Worm (Caenorhabditis elegans): ENCODE data around the gene R74.8.

R74.8 gene

DNA sequence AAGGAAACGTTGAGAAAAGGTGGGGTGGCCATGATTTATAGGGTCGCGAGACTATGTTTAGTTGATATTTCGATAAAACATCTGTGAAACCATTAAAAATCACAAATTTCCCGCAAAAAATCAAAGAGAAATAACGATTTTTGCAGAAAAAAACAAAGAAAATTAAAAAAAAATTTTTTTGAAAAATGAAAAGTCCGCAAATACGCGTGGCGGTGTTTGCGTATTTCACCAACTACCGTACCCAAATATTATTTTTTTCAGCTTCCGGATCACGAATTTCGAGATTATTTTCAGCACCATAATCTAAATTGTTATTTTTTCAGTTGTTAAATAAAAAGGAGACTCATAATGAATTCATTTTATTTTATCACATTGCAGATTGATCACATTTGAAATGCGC is 24.0 kb downstream of the R74.8 start:
- TF ChIP-seq hlh-13 (GFP tag; optimal IDR thresholded peaks at IDR 0.05) (no peak), ets-4 (tag; optimal IDR thresholded peaks at IDR 0.05) (no peak), fkh-6 (tag; optimal IDR thresholded peaks at IDR 0.05) (no peak), ref-2 (tag; optimal IDR thresholded peaks at IDR 0.05) (no peak), hlh-8 (tag; optimal IDR thresholded peaks at IDR 0.05) (no peak), odd-2 (tag; optimal IDR thresholded peaks at IDR 0.05) (no peak), che-1 (tag; optimal IDR thresholded peaks at IDR 0.05) (no peak), pat-9 (tag; optimal IDR thresholded peaks at IDR 0.05) (no peak), K09A11.1 (tag; optimal IDR thresholded peaks at IDR 0.05; ENCODE audit: insufficient read depth) (no peak)

DNA sequence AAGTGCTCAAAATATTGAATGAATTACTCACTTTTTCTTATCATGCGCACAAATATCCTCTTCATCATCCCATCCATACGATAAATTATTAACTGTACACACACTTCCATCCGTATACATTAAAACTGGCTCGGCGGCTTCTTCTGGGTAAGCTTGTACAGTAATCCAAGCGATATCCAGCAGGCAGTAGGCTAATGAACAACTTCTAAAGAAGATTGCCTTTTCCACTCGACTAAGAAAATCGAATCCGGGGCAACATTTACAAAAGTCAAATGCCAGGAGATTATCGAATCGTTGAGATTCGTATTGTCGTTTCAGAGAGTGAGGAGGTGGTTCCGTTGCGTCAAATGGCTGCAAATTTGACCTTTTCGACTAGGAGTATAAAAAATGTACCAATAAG is 25.3 kb downstream of the R74.8 start:
- no peak for TF ChIP-seq nhr-232 (tag; optimal IDR thresholded peaks at IDR 0.05)
- no peak for TF ChIP-seq lin-11 (tag; optimal IDR thresholded peaks at IDR 0.05)
- TF ChIP-seq C08G9.2 (tag; optimal IDR thresholded peaks at IDR 0.05) = no peak
- TF ChIP-seq T23F11.4 (GFP tag; optimal IDR thresholded peaks at IDR 0.05) = no peak
- no peak for TF ChIP-seq tbx-7 (tag; optimal IDR thresholded peaks at IDR 0.05)
- no peak for TF ChIP-seq odd-2 (tag; optimal IDR thresholded peaks at IDR 0.05)
- TF ChIP-seq ceh-2 (tag; optimal IDR thresholded peaks at IDR 0.05) = no peak

ce11 chrIII:4232811-4233269 is 26.8 kb downstream of the R74.8 start, which contains the start of gene nhr-20:
TSS of gene nhr-20 (minus strand) at chrIII:4233219.
- TF ChIP-seq C38D4.7 (GFP tag; optimal IDR thresholded peaks at IDR 0.05) = no peak
- TF ChIP-seq nfya-1 (tag; optimal IDR thresholded peaks at IDR 0.05) = no peak

- TF ChIP-seq ceh-48 (tag; optimal IDR thresholded peaks at IDR 0.05) = no peak
- TF ChIP-seq pax-1 (tag; optimal IDR thresholded peaks at IDR 0.05) = no peak
- no peak for TF ChIP-seq ceh-45 (GFP tag; IDR thresholded peaks at IDR 0.05)
- no peak for TF ChIP-seq unc-86 (tag; optimal IDR thresholded peaks at IDR 0.05)
- no peak for TF ChIP-seq che-1 (tag; optimal IDR thresholded peaks at IDR 0.05)
- TF ChIP-seq pha-4 (tag; optimal IDR thresholded peaks at IDR 0.05) = no peak
- TF ChIP-seq nfya-1 (tag; optimal IDR thresholded peaks at IDR 0.05) = peak; percentile 88
- TF ChIP-seq C08G9.2 (tag; optimal IDR thresholded peaks at IDR 0.05) = no peak
Observed at ce11 chrIII:4234642-4235295, 28.7 kb downstream of the R74.8 start.

- peak; percentile 24 for TF ChIP-seq tbx-2 (tag; optimal IDR thresholded peaks at IDR 0.05)
- TF ChIP-seq sox-2 (GFP tag; IDR thresholded peaks at IDR 0.05) = no peak
Observed at ce11 chrIII:4236178-4236577, 30.1 kb downstream of the R74.8 start.

ce11 chrIII:4237660-4238059 is 31.6 kb downstream of the R74.8 start:
- no peak for TF ChIP-seq ceh-9 (tag; optimal IDR thresholded peaks at IDR 0.05)
- TF ChIP-seq hlh-15 (tag; optimal IDR thresholded peaks at IDR 0.05) = no peak
- TF ChIP-seq fkh-6 (tag; optimal IDR thresholded peaks at IDR 0.05) = no peak
- TF ChIP-seq lin-11 (tag; optimal IDR thresholded peaks at IDR 0.05) = no peak
- no peak for TF ChIP-seq ztf-16 (tag; optimal IDR thresholded peaks at IDR 0.05)
- peak; percentile 1 for TF ChIP-seq fax-1 (tag; optimal IDR thresholded peaks at IDR 0.05)
- peak; percentile 93 for TF ChIP-seq ceh-18 (tag; optimal IDR thresholded peaks at IDR 0.05)
- TF ChIP-seq unc-3 (GFP tag; conservative IDR thresholded peaks at IDR 0.05) = no peak
- no peak for TF ChIP-seq unc-3 (tag; optimal IDR thresholded peaks at IDR 0.05)
- no peak for TF ChIP-seq ceh-2 (tag; optimal IDR thresholded peaks at IDR 0.05)
- no peak for TF ChIP-seq dmd-4 (tag; optimal IDR thresholded peaks at IDR 0.05; ENCODE audit: borderline replicate concordance)
- TF ChIP-seq lim-6 (tag; optimal IDR thresholded peaks at IDR 0.05) = peak; percentile 27
- TF ChIP-seq ceh-31 (tag; optimal IDR thresholded peaks at IDR 0.05) = peak; percentile 80
- peak; percentile 85 for TF ChIP-seq unc-55 (GFP tag; optimal IDR thresholded peaks at IDR 0.05)
- TF ChIP-seq mec-3 (tag; optimal IDR thresholded peaks at IDR 0.05; ENCODE audit: borderline replicate concordance) = no peak
- no peak for TF ChIP-seq elt-2 (tag; optimal IDR thresholded peaks at IDR 0.05)
- peak; percentile 59 for TF ChIP-seq C08G9.2 (tag; optimal IDR thresholded peaks at IDR 0.05)
- TF ChIP-seq odd-2 (tag; optimal IDR thresholded peaks at IDR 0.05) = no peak
- no peak for TF ChIP-seq zip-5 (tag; optimal IDR thresholded peaks at IDR 0.05)
- TF ChIP-seq ama-1 (optimal IDR thresholded peaks at IDR 0.05) = no peak
- no peak for TF ChIP-seq hlh-13 (GFP tag; optimal IDR thresholded peaks at IDR 0.05)
- TF ChIP-seq nhr-232 (tag; optimal IDR thresholded peaks at IDR 0.05) = no peak
- TF ChIP-seq hlh-6 (tag; optimal IDR thresholded peaks at IDR 0.05) = no peak
- peak; percentile 65 for TF ChIP-seq ceh-14 (tag; optimal IDR thresholded peaks at IDR 0.05)
- TF ChIP-seq Y22D7AL.16 (tag; optimal IDR thresholded peaks at IDR 0.05) = no peak
- peak; percentile 84 for TF ChIP-seq tbx-2 (tag; optimal IDR thresholded peaks at IDR 0.05)
- TF ChIP-seq ceh-48 (tag; optimal IDR thresholded peaks at IDR 0.05) = no peak
